Fruit fly (Drosophila melanogaster) whole organism, embryonic: ENCODE results near the gene CG5861.

Experiments used
- Abd-B ChIP-seq: fragments of 200-800 bp; sonication (Bioruptor generic); optimal IDR thresholded peaks from 2 replicates; lab custom pipeline; 2018; ENCODE audit warnings: missing biosample characterization, mild to moderate bottlenecking, missing genetic modification characterization, moderate library complexity
- Atf-2 ChIP-seq: fragments of 200-800 bp; sonication (Bioruptor generic); optimal IDR thresholded peaks from 2 replicates; lab custom pipeline; 2016; ENCODE audit warnings: missing biosample characterization, missing genetic modification characterization
- Awh ChIP-seq: fragments of 200-800 bp; sonication (Bioruptor generic); IDR thresholded peaks from 2 replicates; pipeline ENCODE4, ENCODE4 v1.3.6; 2022; ENCODE audit warnings: missing biosample characterization, missing genetic modification characterization
- CG10274 ChIP-seq: fragments of 200-800 bp; sonication (Bioruptor generic); optimal IDR thresholded peaks from 3 replicates; lab custom pipeline; 2017; ENCODE audit warnings: missing biosample characterization, mild to moderate bottlenecking, missing genetic modification characterization
- CG10565 ChIP-seq: fragments of 200-800 bp; sonication (Bioruptor generic); optimal IDR thresholded peaks from 3 replicates; lab custom pipeline; 2016; ENCODE audit warnings: missing biosample characterization, mild to moderate bottlenecking, missing genetic modification characterization
- CG10979 ChIP-seq: fragments of 200-800 bp; sonication (Bioruptor generic); optimal IDR thresholded peaks from 2 replicates; lab custom pipeline; 2018; ENCODE audit warnings: missing biosample characterization, mild to moderate bottlenecking, missing genetic modification characterization, moderate library complexity
- CG11695 ChIP-seq: fragments of 200-800 bp; sonication (Bioruptor generic); IDR thresholded peaks from 3 replicates; pipeline ENCODE4 v1.3.6; 2022; ENCODE audit warnings: missing biosample characterization, missing genetic modification characterization
- CG12769 ChIP-seq: fragments of 200-800 bp; sonication (Bioruptor generic); optimal IDR thresholded peaks from 2 replicates; lab custom pipeline; 2019; ENCODE audit warnings: missing biosample characterization, mild to moderate bottlenecking, missing genetic modification characterization, moderate library complexity
- CG14860 ChIP-seq: fragments of 200-800 bp; sonication (Bioruptor generic); IDR thresholded peaks from 3 replicates; pipeline ENCODE4 v1.3.6; 2022; ENCODE audit warnings: missing biosample characterization, missing genetic modification characterization; ENCODE audit not compliant: partially characterized antibody
- CG17385 ChIP-seq: fragments of 200-800 bp; sonication (Bioruptor generic); optimal IDR thresholded peaks from 3 replicates; lab custom pipeline; 2018; ENCODE audit warnings: missing biosample characterization, mild to moderate bottlenecking, missing genetic modification characterization
- CG1832 ChIP-seq: fragments of 200-800 bp; sonication (Bioruptor generic); optimal IDR thresholded peaks from 2 replicates; lab custom pipeline; 2017; ENCODE audit warnings: missing biosample characterization, mild to moderate bottlenecking, missing genetic modification characterization, inconsistent platforms
- CG31388 ChIP-seq: fragments of 200-800 bp; sonication (Bioruptor generic); optimal IDR thresholded peaks from 2 replicates; lab custom pipeline; 2016; ENCODE audit warnings: missing biosample characterization, missing genetic modification characterization
- CG4360 ChIP-seq: fragments of 200-800 bp; sonication (Bioruptor generic); IDR thresholded peaks from 2 replicates; pipeline ENCODE4 v1.3.6; 2022; ENCODE audit warnings: missing biosample characterization, missing genetic modification characterization
- CG5953 ChIP-seq: fragments of 200-800 bp; sonication (Bioruptor generic); IDR thresholded peaks from 2 replicates; pipeline ENCODE4 v1.3.6; 2022; ENCODE audit warnings: missing biosample characterization, missing genetic modification characterization
- CG6854 ChIP-seq: fragments of 200-800 bp; sonication (Bioruptor generic); optimal IDR thresholded peaks from 3 replicates; lab custom pipeline; 2017; ENCODE audit warnings: missing biosample characterization, mild to moderate bottlenecking, missing genetic modification characterization
- CG7271 ChIP-seq: fragments of 200-800 bp; sonication (Bioruptor generic); optimal IDR thresholded peaks from 2 replicates; lab custom pipeline; 2018; ENCODE audit warnings: missing biosample characterization, mild to moderate bottlenecking, missing genetic modification characterization, moderate library complexity
- CG8359 ChIP-seq: fragments of 200-800 bp; sonication (Bioruptor generic); optimal IDR thresholded peaks from 2 replicates; lab custom pipeline; 2017; ENCODE audit warnings: missing biosample characterization, mild to moderate bottlenecking, missing genetic modification characterization, borderline replicate concordance
- CG8478 ChIP-seq: fragments of >200 bp; optimal IDR thresholded peaks from 2 replicates; lab custom pipeline; 2018
- D ChIP-seq, 2 experiments: fragments of 200-800 bp in 1 of 2; fragments of >200 bp in 1 of 2; sonication (Bioruptor generic) in 1 of 2; optimal IDR thresholded peaks; 2 replicates in 1 of 2; 3 replicates in 1 of 2; lab custom pipeline; 2017; ENCODE audit warnings: mild to moderate bottlenecking in 1 of 2, missing biosample characterization in 1 of 2, missing genetic modification characterization in 1 of 2, missing genetic modification reagents in 1 of 2
- D19B ChIP-seq: fragments of 200-800 bp; sonication (Bioruptor generic); optimal IDR thresholded peaks from 2 replicates; lab custom pipeline; 2017; ENCODE audit warnings: missing biosample characterization, mild to moderate bottlenecking, missing genetic modification characterization
- Dfd ChIP-seq, 2 experiments: fragments of >200 bp; optimal IDR thresholded peaks; 2 replicates each; lab custom pipeline; 2017; ENCODE audit warnings: missing biosample characterization in 2 of 2, missing genetic modification characterization in 2 of 2
- Doc2 ChIP-seq: fragments of 200-800 bp; sonication (Bioruptor generic); IDR thresholded peaks from 2 replicates; pipeline ENCODE4 v1.3.6; 2022; ENCODE audit warnings: missing biosample characterization, missing genetic modification characterization
- Doc3 ChIP-seq: fragments of 200-800 bp; sonication (Bioruptor generic); IDR thresholded peaks from 3 replicates; pipeline ENCODE4 v1.3.6; 2022; ENCODE audit warnings: missing biosample characterization, missing genetic modification characterization; ENCODE audit not compliant: partially characterized antibody
- HmgD ChIP-seq: fragments of 200-800 bp; sonication (Bioruptor generic); optimal IDR thresholded peaks from 3 replicates; lab custom pipeline; 2016; ENCODE audit warnings: missing biosample characterization, missing genetic modification characterization
- Med ChIP-seq: fragments of 200-800 bp; sonication (Bioruptor generic); peaks from one replicate; lab custom pipeline; 2016; ENCODE audit warnings: missing biosample characterization, missing genetic modification characterization, mild to moderate bottlenecking, inconsistent platforms, moderate library complexity
- Mrtf ChIP-seq: fragments of 200-800 bp; sonication (Bioruptor generic); IDR thresholded peaks from 3 replicates; pipeline ENCODE4 v1.3.6; 2022; ENCODE audit warnings: missing biosample characterization, missing genetic modification characterization
- Six4 ChIP-seq: fragments of 200-800 bp; sonication (Bioruptor generic); optimal IDR thresholded peaks from 2 replicates; lab custom pipeline; 2016; ENCODE audit warnings: missing biosample characterization, missing genetic modification characterization
- Spps ChIP-seq: fragments of 200-800 bp; sonication (Bioruptor generic); optimal IDR thresholded peaks from 2 replicates; lab custom pipeline; 2018; ENCODE audit warnings: missing biosample characterization, mild to moderate bottlenecking, missing genetic modification characterization
- Trl ChIP-seq, 3 experiments: fragments of >200 bp in 2 of 3; fragments of 200-800 bp in 1 of 3; sonication (Bioruptor generic) in 1 of 3; optimal IDR thresholded peaks; 2 replicates in 1 of 3; 3 replicates in 2 of 3; lab custom pipeline; 2016 to 2017; ENCODE audit warnings: missing biosample characterization in 1 of 3, missing genetic modification characterization in 1 of 3
- YL-1 ChIP-seq: fragments of 200-800 bp; sonication (Bioruptor generic); optimal IDR thresholded peaks from 3 replicates; lab custom pipeline; 2017; ENCODE audit warnings: missing biosample characterization, mild to moderate bottlenecking, missing genetic modification characterization
- cas ChIP-seq: fragments of 200-800 bp; sonication (Bioruptor generic); IDR thresholded peaks from 2 replicates; pipeline ENCODE4 v1.3.6; 2022; ENCODE audit warnings: missing biosample characterization, missing genetic modification characterization
- cg ChIP-seq: fragments of 200-800 bp; sonication (Bioruptor generic); optimal IDR thresholded peaks from 3 replicates; lab custom pipeline; 2019; ENCODE audit warnings: missing biosample characterization, mild to moderate bottlenecking, missing genetic modification characterization, moderate library complexity
- crp ChIP-seq, 2 experiments: fragments of 200-800 bp; sonication (Bioruptor generic); optimal IDR thresholded peaks; 2 replicates in 1 of 2; 3 replicates in 1 of 2; lab custom pipeline; 2017; ENCODE audit warnings: missing biosample characterization in 2 of 2, missing genetic modification characterization in 2 of 2, mild to moderate bottlenecking in 1 of 2, moderate library complexity in 1 of 2
- fd64A ChIP-seq: fragments of 200-800 bp; sonication (Bioruptor generic); optimal IDR thresholded peaks from 3 replicates; lab custom pipeline; 2018; ENCODE audit warnings: missing biosample characterization, mild to moderate bottlenecking, missing genetic modification characterization
- her ChIP-seq: fragments of 200-800 bp; sonication (Bioruptor generic); optimal IDR thresholded peaks from 2 replicates; lab custom pipeline; 2016; ENCODE audit warnings: missing biosample characterization, missing genetic modification characterization
- insv ChIP-seq, 2 experiments: fragments of 200-800 bp; sonication (Bioruptor generic); optimal IDR thresholded peaks; 3 replicates each; lab custom pipeline; 2016 to 2018; ENCODE audit warnings: missing biosample characterization in 2 of 2, missing genetic modification characterization in 2 of 2
- jumu ChIP-seq: fragments of 200-800 bp; sonication (Bioruptor generic); optimal IDR thresholded peaks from 3 replicates; lab custom pipeline; 2016; ENCODE audit warnings: missing biosample characterization, missing genetic modification characterization
- kni ChIP-seq: fragments of 200-800 bp; sonication (Bioruptor generic); optimal IDR thresholded peaks from 3 replicates; lab custom pipeline; 2017; ENCODE audit warnings: mild to moderate bottlenecking, missing biosample characterization, missing genetic modification reagents, missing genetic modification characterization
- mirr ChIP-seq: fragments of 200-800 bp; sonication (Bioruptor generic); optimal IDR thresholded peaks from 3 replicates; lab custom pipeline; 2018; ENCODE audit warnings: missing biosample characterization, mild to moderate bottlenecking, missing genetic modification characterization
- p53 ChIP-seq: fragments of 200-800 bp; sonication (Bioruptor generic); optimal IDR thresholded peaks from 2 replicates; lab custom pipeline; 2016; ENCODE audit warnings: missing biosample characterization, missing genetic modification characterization
- pzg ChIP-seq: fragments of 200-800 bp; sonication (Bioruptor generic); optimal IDR thresholded peaks from 3 replicates; lab custom pipeline; 2018; ENCODE audit warnings: missing biosample characterization, mild to moderate bottlenecking, missing genetic modification characterization, moderate library complexity
- sens-2 ChIP-seq: fragments of 200-800 bp; sonication (Bioruptor generic); IDR thresholded peaks from 2 replicates; pipeline ENCODE4 v1.3.6; 2022; ENCODE audit warnings: missing biosample characterization, missing genetic modification characterization
- shn ChIP-seq: fragments of 200-800 bp; sonication (Bioruptor generic); optimal IDR thresholded peaks from 3 replicates; lab custom pipeline; 2016; ENCODE audit warnings: missing biosample characterization, missing genetic modification characterization
- tll ChIP-seq, 2 experiments: fragments of 200-800 bp in 1 of 2; fragments of >200 bp in 1 of 2; sonication (Bioruptor generic) in 1 of 2; optimal IDR thresholded peaks; 2 replicates each; lab custom pipeline; 2017 to 2019; ENCODE audit warnings: missing biosample characterization in 2 of 2, missing genetic modification characterization in 2 of 2, mild to moderate bottlenecking in 1 of 2, moderate library complexity in 1 of 2
- wor ChIP-seq: fragments of 200-800 bp; sonication (Bioruptor generic); IDR thresholded peaks from 2 replicates; pipeline ENCODE4 v1.3.6; 2022; ENCODE audit warnings: missing biosample characterization, missing genetic modification characterization

CG5861 gene

DNA sequence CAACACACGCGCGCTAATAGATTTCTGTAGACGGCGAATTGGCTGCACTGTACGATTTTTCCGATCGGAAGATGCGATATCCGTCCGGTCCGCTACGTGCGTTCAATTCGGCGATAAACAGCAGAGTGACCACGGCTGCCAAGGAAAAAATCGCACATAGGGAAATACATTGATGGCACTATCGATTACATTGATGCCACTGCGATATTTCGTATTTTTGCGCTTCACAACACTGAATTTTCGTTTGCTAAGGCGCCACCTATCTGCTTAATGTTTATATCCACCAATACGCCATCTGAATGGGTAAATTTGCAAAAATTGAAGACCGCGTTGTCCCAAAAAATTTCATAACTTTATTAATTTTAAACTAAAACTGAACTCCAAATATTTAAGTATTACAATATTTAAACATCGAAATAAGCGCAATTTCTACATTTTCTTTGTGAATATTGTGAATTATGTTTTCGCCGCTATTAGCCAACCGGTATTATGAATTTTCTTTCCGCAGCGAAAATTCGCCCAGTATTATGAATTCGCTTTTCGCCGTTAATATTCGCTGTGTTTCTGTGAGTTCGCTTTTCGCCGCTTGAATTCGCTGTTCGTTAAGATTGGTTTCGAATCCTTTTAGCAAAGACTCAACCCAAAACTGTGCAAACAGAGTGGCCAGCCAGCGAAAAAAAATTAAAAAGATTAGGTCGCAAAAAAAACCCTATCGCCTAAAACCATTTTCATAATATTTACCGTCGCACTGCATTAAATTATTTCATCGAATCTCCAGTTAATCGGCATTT, 19.3 kb downstream of the CG5861 start, which contains the start of the genes crp and pkaap (continued):
- TF ChIP-seq CG12769 (no peak), jumu (GFP tag; lab: Kevin White, UChicago) (peak; percentile 87), CG17385 (GFP tag; lab: Kevin White, UChicago) (peak; percentile 54), her (peak; percentile 84), CG31388 (GFP tag; lab: Kevin White, UChicago) (peak; percentile 66), Six4 (GFP tag; lab: Kevin White, UChicago) (peak; percentile 66), mirr (GFP tag; lab: Kevin White, UChicago) (peak; percentile 75), CG10274 (GFP tag; lab: Kevin White, UChicago) (no peak), CG10565 (GFP tag; lab: Kevin White, UChicago) (peak; percentile 23), CG11695 (no peak), CG7271 (tag; lab: Kevin White, UChicago) (peak; percentile 51), Mrtf (no peak)
- TF ChIP-seq, all 482 proteins: peak for 281

dm6 chr2L:16287006-16287601, 20.0 kb downstream of the CG5861 start:
- TF ChIP-seq Awh (GFP tag; lab: Robert Waterston, UW): no peak
- TF ChIP-seq CG1832: peak; percentile 85
- TF ChIP-seq Dfd (GFP tag; optimal IDR thresholded peaks at IDR 0.05; lab: Kevin White, UChicago): no peak
- no peak for TF ChIP-seq CG14860
- peak; percentile 6 for TF ChIP-seq fd64A
- TF ChIP-seq D19B (GFP tag; lab: Kevin White, UChicago): no peak
- TF ChIP-seq D (optimal IDR thresholded peaks at IDR 0.05; lab: Kevin White, UChicago): peak; percentile 17
- no peak for TF ChIP-seq D (GFP tag; optimal IDR thresholded peaks at IDR 0.05; lab: Kevin White, UChicago)
- no peak for TF ChIP-seq CG5953 (GFP tag; lab: Robert Waterston, UW)
- no peak for TF ChIP-seq CG10979 (tag; lab: Kevin White, UChicago)
- TF ChIP-seq CG8478 (lab: Kevin White, UChicago): peak; percentile 43
- TF ChIP-seq Med: peak; percentile 23
- no peak for TF ChIP-seq sens-2
- no peak for TF ChIP-seq Spps (tag; lab: Kevin White, UChicago)
- peak; percentile 32 for TF ChIP-seq CG8359 (GFP tag; lab: Kevin White, UChicago)
- no peak for TF ChIP-seq pzg (GFP tag; lab: Kevin White, UChicago)
- TF ChIP-seq crp (GFP tag; optimal IDR thresholded peaks at IDR 0.05; lab: Kevin White, UChicago): peak; percentile 61 to 82
- TF ChIP-seq Trl (optimal IDR thresholded peaks at IDR 0.05; lab: Kevin White, UChicago): peak; percentile 62 to 74
- no peak for TF ChIP-seq Trl (GFP tag; optimal IDR thresholded peaks at IDR 0.05; lab: Kevin White, UChicago)
- TF ChIP-seq CG4360 (GFP tag; lab: Robert Waterston, UW): no peak
- no peak for TF ChIP-seq Doc2
- no peak for TF ChIP-seq Abd-B (GFP tag; lab: Kevin White, UChicago)
- TF ChIP-seq Doc3: no peak
- TF ChIP-seq p53: peak; percentile 99
- peak in 1 of 2 experiments; percentile 38 for TF ChIP-seq tll (GFP tag; optimal IDR thresholded peaks at IDR 0.05; lab: Kevin White, UChicago)
- TF ChIP-seq shn (GFP tag; lab: Kevin White, UChicago): no peak
- TF ChIP-seq cas (GFP tag; lab: Robert Waterston, UW): no peak
- TF ChIP-seq wor (GFP tag; lab: Robert Waterston, UW): no peak
- peak; percentile 61 for TF ChIP-seq kni (GFP tag; lab: Kevin White, UChicago)
- no peak for TF ChIP-seq HmgD (GFP tag; lab: Kevin White, UChicago)
- no peak for TF ChIP-seq insv (GFP tag; optimal IDR thresholded peaks at IDR 0.05; lab: Kevin White, UChicago)
- TF ChIP-seq YL-1 (GFP tag; lab: Kevin White, UChicago): peak; percentile 33
- TF ChIP-seq CG6854 (GFP tag; lab: Kevin White, UChicago): no peak
- peak; percentile 73 for TF ChIP-seq cg (GFP tag; lab: Kevin White, UChicago)
- TF ChIP-seq Atf-2 (GFP tag; lab: Kevin White, UChicago): no peak
- TF ChIP-seq, all 482 proteins: peak for 13
